Worm (Caenorhabditis elegans) whole organism, early embryonic: ENCODE results near the gene F02D10.3.
A peak's percentile ranks its signal among the peaks of the same experiment; 100 is the strongest.

Experiments used
- B0310.2 ChIP-seq: sonication (generic microtip); optimal IDR thresholded peaks from 2 replicates; lab custom pipeline; 2016; ENCODE audit warnings: mild to moderate bottlenecking, missing genetic modification characterization, missing compliant biosample characterization
- F13C5.2 ChIP-seq: sonication (generic microtip); optimal IDR thresholded peaks from 2 replicates; lab custom pipeline; 2017; ENCODE audit warnings: mild to moderate bottlenecking, missing genetic modification characterization, inconsistent platforms, missing compliant biosample characterization
- aly-1 ChIP-seq: sonication (generic microtip); optimal IDR thresholded peaks from 2 replicates; lab custom pipeline; 2016; ENCODE audit warnings: missing genetic modification characterization, missing compliant biosample characterization
- ama-1 ChIP-seq: fragments of 150-350 bp; optimal IDR thresholded peaks from 2 replicates; lab custom pipeline; 2014
- ceh-13 ChIP-seq: fragments of 200-800 bp; sonication (Bioruptor generic); optimal IDR thresholded peaks from 2 replicates; lab custom pipeline; 2018; ENCODE audit warnings: mild to moderate bottlenecking, missing genetic modification characterization, missing compliant biosample characterization
- ceh-36 ChIP-seq: sonication (generic microtip); optimal IDR thresholded peaks from 2 replicates; lab custom pipeline; 2016; ENCODE audit warnings: missing genetic modification characterization, inconsistent platforms, missing compliant biosample characterization
- ets-7 ChIP-seq: sonication (generic microtip); optimal IDR thresholded peaks from 2 replicates; lab custom pipeline; 2016; ENCODE audit warnings: missing genotype, missing genetic modification characterization, missing compliant biosample characterization
- flt-1 ChIP-seq: fragments of 200-800 bp; sonication (Bioruptor generic); IDR thresholded peaks from 2 replicates; pipeline ENCODE4 v1.3.6; 2022; ENCODE audit warnings: missing genetic modification characterization, missing compliant biosample characterization
- hmbx-1 ChIP-seq: sonication (generic microtip); optimal IDR thresholded peaks from 2 replicates; lab custom pipeline; 2016; ENCODE audit warnings: mild to moderate bottlenecking, missing genetic modification characterization, missing compliant biosample characterization
- hnd-1 ChIP-seq: sonication (generic microtip); optimal IDR thresholded peaks from 2 replicates; lab custom pipeline; 2016; ENCODE audit warnings: missing genetic modification characterization, missing compliant biosample characterization
- pes-1 ChIP-seq: fragments of 200-800 bp; sonication (Bioruptor generic); IDR thresholded peaks from 2 replicates; pipeline ENCODE4 v1.3.6; 2022; ENCODE audit warnings: missing genetic modification reagents, missing genetic modification characterization, missing compliant biosample characterization
- scrt-1 ChIP-seq: fragments of 200-800 bp; sonication (Bioruptor generic); IDR thresholded peaks from 2 replicates; pipeline ENCODE4 v1.3.6; 2022; ENCODE audit warnings: missing genetic modification characterization, missing compliant biosample characterization
- sea-1 ChIP-seq: fragments of 200-800 bp; sonication (Bioruptor generic); conservative IDR thresholded peaks from 2 replicates; pipeline ENCODE4 v1.3.6; 2022; ENCODE audit warnings: missing genetic modification characterization, missing compliant biosample characterization
- tbx-11 ChIP-seq: fragments of 200-800 bp; sonication (Bioruptor generic); IDR thresholded peaks from 2 replicates; pipeline ENCODE4 v1.3.6; 2022; ENCODE audit warnings: missing genetic modification characterization, missing compliant biosample characterization
- tbx-37 ChIP-seq: fragments of 200-800 bp; sonication (Bioruptor generic); conservative IDR thresholded peaks from 2 replicates; pipeline ENCODE4 v1.3.6; 2022; ENCODE audit warnings: missing genetic modification reagents, missing genetic modification characterization, missing compliant biosample characterization
- tra-4 ChIP-seq: sonication (generic microtip); optimal IDR thresholded peaks from 2 replicates; lab custom pipeline; 2017; ENCODE audit warnings: missing genetic modification characterization, missing compliant biosample characterization

The F02D10.3 gene

DNA sequence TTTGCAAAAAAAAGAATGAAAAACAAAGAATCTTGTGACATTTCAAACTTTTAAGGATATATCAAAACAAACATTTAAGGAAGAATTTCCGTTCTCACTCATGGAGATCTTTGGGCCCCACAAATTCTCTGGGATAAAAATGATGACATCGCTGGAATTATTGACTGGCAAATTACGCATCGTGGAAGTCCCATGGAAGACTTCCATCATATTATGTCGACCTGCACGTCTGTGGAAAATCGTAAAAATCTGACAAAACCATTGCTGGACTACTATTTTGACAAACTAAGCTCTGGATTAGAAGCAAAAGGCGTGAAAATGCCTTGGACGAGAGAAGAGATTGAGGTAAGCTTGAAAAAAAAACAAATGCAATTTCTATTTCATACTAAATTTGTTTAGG, 44.9 kb downstream of the F02D10.3 start:
- TF ChIP-seq flt-1 (GFP tag; lab: Robert Waterston, UW) (no peak), tra-4 (tag; lab: Kevin White, UChicago) (no peak), scrt-1 (GFP tag; lab: Robert Waterston, UW) (no peak), pes-1 (GFP tag; lab: Robert Waterston, UW) (no peak), hnd-1 (tag; lab: Kevin White, UChicago) (no peak), sea-1 (no peak), F13C5.2 (tag; lab: Kevin White, UChicago) (no peak)

DNA sequence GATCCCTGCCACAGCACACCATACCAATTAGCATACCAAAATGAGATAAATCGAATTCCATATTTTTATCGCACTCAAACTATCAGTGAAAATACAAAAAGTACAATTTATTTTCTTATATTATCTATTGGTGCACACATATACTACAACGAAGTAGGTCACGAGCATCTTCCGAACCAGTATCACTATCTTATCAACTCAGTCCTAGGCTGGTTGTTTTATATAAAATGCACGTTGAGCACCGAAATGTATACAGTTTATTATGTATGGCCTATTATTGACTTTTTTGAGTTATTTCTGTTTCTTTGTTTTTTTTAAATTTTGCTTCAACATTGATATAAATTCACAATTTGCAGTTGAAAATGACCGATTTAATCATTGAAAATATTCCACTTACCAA, 46.7 kb downstream of the F02D10.3 start, which contains the start of gene C29F7.2:
Gene C29F7.2 (plus strand): TSS at position 357 of the 400 bp plus-strand sequence.
- no peak for TF ChIP-seq tbx-11 (GFP tag; lab: Robert Waterston, UW)

DNA sequence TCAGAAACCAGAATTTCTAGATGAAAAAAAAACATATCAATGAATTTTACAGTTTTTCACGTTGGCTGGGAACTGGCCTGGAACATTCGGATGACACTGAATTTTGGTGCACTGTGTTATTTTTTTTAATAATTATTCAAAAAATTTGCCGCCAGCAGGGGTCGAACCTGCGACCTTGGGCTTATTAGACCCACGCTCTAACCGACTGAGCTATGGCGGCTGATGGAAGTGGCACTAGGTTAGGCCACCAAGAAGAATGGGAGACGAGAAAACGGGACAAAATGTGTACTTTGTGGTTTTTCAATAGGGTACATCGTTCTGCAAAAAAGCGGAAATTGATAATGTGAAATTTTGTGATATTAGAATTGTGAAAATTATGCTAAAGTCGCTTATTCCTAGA, 47.4 kb downstream of the F02D10.3 start:
- TF ChIP-seq tbx-37 (GFP tag; lab: Robert Waterston, UW) (peak; percentile 53; the same call in 1 of the 2 replicates), tra-4 (tag; lab: Kevin White, UChicago) (peak; percentile 55), ceh-13 (GFP tag; lab: Kevin White, UChicago) (peak; percentile 51), hmbx-1 (tag; lab: Kevin White, UChicago) (peak; percentile 11), ceh-36 (tag; lab: Kevin White, UChicago) (peak; percentile 56), ama-1 (lab: Kevin White, UChicago) (no peak), ets-7 (tag; lab: Kevin White, UChicago) (no peak), hnd-1 (tag; lab: Kevin White, UChicago) (peak; percentile 42), aly-1 (tag; lab: Kevin White, UChicago) (no peak), pes-1 (GFP tag; lab: Robert Waterston, UW) (peak; percentile 85), B0310.2 (tag; lab: Kevin White, UChicago) (peak; percentile 18), F13C5.2 (tag; lab: Kevin White, UChicago) (peak; percentile 68), sea-1 (peak; percentile 73; the same call in 1 of the 2 replicates), flt-1 (GFP tag; lab: Robert Waterston, UW) (peak; percentile 76), scrt-1 (GFP tag; lab: Robert Waterston, UW) (peak; percentile 81), tbx-11 (GFP tag; lab: Robert Waterston, UW) (peak; percentile 74; the same call in 1 of the 2 replicates)

DNA sequence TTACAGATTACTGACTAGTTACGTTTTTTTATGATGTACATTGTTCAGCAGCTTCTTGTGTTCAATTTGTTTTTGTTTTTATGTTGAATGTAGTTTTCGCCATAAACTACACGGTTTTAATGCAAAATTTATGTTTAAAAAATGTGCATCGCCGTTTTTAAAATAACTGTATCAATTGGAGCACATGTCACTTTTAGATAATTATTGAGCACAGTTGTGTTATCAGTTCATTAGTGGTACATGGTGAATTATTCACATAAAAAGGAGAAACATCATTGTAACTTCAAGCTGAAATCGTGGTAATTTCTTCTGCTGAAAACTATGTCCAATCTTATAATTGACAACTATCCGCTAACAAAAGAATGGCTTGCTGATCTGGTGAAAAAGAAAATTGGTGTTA, 50.1 kb downstream of the F02D10.3 start:
- TF ChIP-seq flt-1 (GFP tag; lab: Robert Waterston, UW): no peak

DNA sequence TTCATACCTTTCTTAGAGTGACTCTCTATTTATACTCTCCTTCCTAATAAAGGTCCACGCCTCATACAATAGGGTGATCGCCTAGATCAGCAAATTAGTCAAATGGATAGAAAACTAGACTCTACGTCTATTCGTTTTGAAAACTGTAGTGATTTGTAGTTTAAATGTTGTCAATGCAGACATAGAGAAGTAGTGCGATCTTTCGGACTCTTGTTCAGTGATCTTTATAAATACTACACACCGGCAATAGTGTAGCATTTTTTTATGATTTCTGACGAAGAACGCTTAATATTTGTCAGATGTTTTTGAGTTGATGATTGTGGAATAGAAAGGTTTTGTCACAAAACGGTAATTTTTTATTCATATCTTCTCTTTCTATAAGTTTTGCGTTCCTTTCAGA, 51.1 kb downstream of the F02D10.3 start:
- TF ChIP-seq hnd-1 (tag; lab: Kevin White, UChicago): no peak
- no peak for TF ChIP-seq F13C5.2 (tag; lab: Kevin White, UChicago)
- TF ChIP-seq sea-1: no peak
- TF ChIP-seq tbx-11 (GFP tag; lab: Robert Waterston, UW): no peak
- TF ChIP-seq ceh-13 (GFP tag; lab: Kevin White, UChicago): no peak
- TF ChIP-seq scrt-1 (GFP tag; lab: Robert Waterston, UW): no peak
- no peak for TF ChIP-seq ceh-36 (tag; lab: Kevin White, UChicago)
- TF ChIP-seq tbx-37 (GFP tag; lab: Robert Waterston, UW): no peak
- no peak for TF ChIP-seq flt-1 (GFP tag; lab: Robert Waterston, UW)
- TF ChIP-seq tra-4 (tag; lab: Kevin White, UChicago): no peak
- no peak for TF ChIP-seq aly-1 (tag; lab: Kevin White, UChicago)

DNA sequence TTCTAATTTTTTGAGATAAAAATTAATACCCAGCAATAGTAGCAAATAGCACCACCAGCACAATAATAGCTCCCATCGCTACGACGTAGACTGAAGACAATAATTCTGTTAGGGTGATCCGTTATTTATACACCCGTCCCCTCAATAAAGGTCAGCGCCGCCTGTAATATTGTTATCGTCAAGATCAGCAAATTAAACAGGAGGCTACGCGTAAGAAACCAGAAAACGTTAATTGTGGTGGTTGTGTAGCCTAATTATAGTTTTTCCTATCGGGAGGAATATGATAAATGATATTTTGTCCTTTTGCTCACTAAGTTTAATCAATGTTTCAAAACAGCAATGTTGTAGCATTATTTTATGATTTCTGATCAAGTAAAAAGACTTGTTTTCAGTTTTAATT, 52.9 kb downstream of the F02D10.3 start, which contains the start of the genes cyp-13B1 and C29F7.1:
Gene cyp-13B1 (minus strand): TSS at position 101 of the 400 bp plus-strand sequence.
Gene C29F7.1 (plus strand): TSS at position 394 of the 400 bp plus-strand sequence.
- TF ChIP-seq F13C5.2 (tag; lab: Kevin White, UChicago) (no peak), tbx-11 (GFP tag; lab: Robert Waterston, UW) (no peak), pes-1 (GFP tag; lab: Robert Waterston, UW) (no peak), hnd-1 (tag; lab: Kevin White, UChicago) (no peak), flt-1 (GFP tag; lab: Robert Waterston, UW) (no peak), aly-1 (tag; lab: Kevin White, UChicago) (no peak), B0310.2 (tag; lab: Kevin White, UChicago) (no peak), hmbx-1 (tag; lab: Kevin White, UChicago) (no peak), tbx-37 (GFP tag; lab: Robert Waterston, UW) (no peak), ceh-13 (GFP tag; lab: Kevin White, UChicago) (no peak)
